Worm (Caenorhabditis elegans) whole organism, L4 larva: ENCODE measurements around the gene fbxa-95.

ENCODE experiments used
- D1046.2 ChIP-seq: fragments of 200-800 bp; sonication (Bioruptor generic); IDR thresholded peaks from 2 replicates; pipeline ENCODE4 v1.3.6; 2022; ENCODE audit warnings: missing genetic modification characterization, missing compliant biosample characterization
- F10B5.3 ChIP-seq: sonication (generic microtip); optimal IDR thresholded peaks from 2 replicates; lab custom pipeline; 2016; ENCODE audit warnings: mild to moderate bottlenecking, missing genetic modification characterization, missing compliant biosample characterization
- F44E2.7 ChIP-seq: fragments of 200-800 bp; sonication (Bioruptor generic); IDR thresholded peaks from 2 replicates; pipeline ENCODE4 v2.1.2; 2022; ENCODE audit warnings: missing genetic modification characterization, missing compliant biosample characterization
- T26A8.4 ChIP-seq: fragments of 200-800 bp; sonication (Bioruptor generic); IDR thresholded peaks from 2 replicates; pipeline ENCODE4 v1.3.6; 2022; ENCODE audit warnings: missing genetic modification characterization, missing compliant biosample characterization
- Y48G9A.11 ChIP-seq: fragments of 200-800 bp; sonication (Bioruptor generic); IDR thresholded peaks from 2 replicates; pipeline ENCODE4 v1.3.6; 2022; ENCODE audit warnings: missing genetic modification reagents, missing genetic modification characterization, missing compliant biosample characterization
- aha-1 ChIP-seq: fragments of 150-350 bp; peaks from one replicate; lab custom pipeline; 2014; ENCODE audit warnings: missing biosample characterization, missing genetic modification characterization
- arid-1 ChIP-seq: fragments of 200-800 bp; sonication (Bioruptor generic); conservative IDR thresholded peaks from 2 replicates; pipeline ENCODE4 v1.3.6; 2022; ENCODE audit warnings: missing genetic modification reagents, missing genetic modification characterization, missing compliant biosample characterization
- ceh-20 ChIP-seq: fragments of 200-800 bp; sonication (Bioruptor generic); IDR thresholded peaks from 2 replicates; pipeline ENCODE4 v1.3.6; 2022; ENCODE audit warnings: missing genetic modification reagents, missing genetic modification characterization, missing compliant biosample characterization
- ceh-32 ChIP-seq: sonication (generic microtip); optimal IDR thresholded peaks from 2 replicates; lab custom pipeline; 2016; ENCODE audit warnings: mild to moderate bottlenecking, missing genetic modification characterization, missing compliant biosample characterization; ENCODE audit not compliant: poor library complexity
- ceh-62 ChIP-seq: sonication (generic microtip); optimal IDR thresholded peaks from 2 replicates; lab custom pipeline; 2017; ENCODE audit warnings: missing biosample characterization, missing genetic modification characterization
- ceh-82 ChIP-seq: sonication (generic microtip); optimal IDR thresholded peaks from 2 replicates; lab custom pipeline; 2017; ENCODE audit warnings: missing biosample characterization, missing genetic modification characterization
- cey-2 ChIP-seq: sonication (generic microtip); optimal IDR thresholded peaks from 3 replicates; lab custom pipeline; 2017; ENCODE audit warnings: missing genetic modification characterization, mild to moderate bottlenecking, missing compliant biosample characterization, antibody characterized with exemption, borderline replicate concordance; ENCODE audit not compliant: insufficient read depth
- ctbp-1 ChIP-seq: fragments of 200-800 bp; sonication (Bioruptor generic); IDR thresholded peaks from 2 replicates; pipeline ENCODE4 v1.3.6; 2022; ENCODE audit warnings: missing genetic modification reagents, missing genetic modification characterization, missing compliant biosample characterization
- daf-12 ChIP-seq: fragments of 150-350 bp; optimal IDR thresholded peaks from 2 replicates; lab custom pipeline; 2014; ENCODE audit warnings: missing biosample characterization, missing genetic modification reagents, missing genetic modification characterization
- daf-16 ChIP-seq, 3 experiments: sonication (generic microtip); optimal IDR thresholded peaks; 2 replicates each; lab custom pipeline; 2016 to 2017; ENCODE audit warnings: missing genetic modification characterization in 3 of 3, missing genetic modification reagents in 3 of 3, mild to moderate bottlenecking in 2 of 3, missing compliant biosample characterization in 2 of 3, missing biosample characterization in 1 of 3, moderate library complexity in 1 of 3
- daf-8 ChIP-seq: fragments of 200-800 bp; sonication (Bioruptor generic); IDR thresholded peaks from 2 replicates; pipeline ENCODE4 v1.3.6; 2022; ENCODE audit warnings: missing genetic modification characterization, missing compliant biosample characterization
- dmd-6 ChIP-seq: fragments of 200-800 bp; sonication (Bioruptor generic); IDR thresholded peaks from 2 replicates; pipeline ENCODE4 v1.3.6; 2022; ENCODE audit warnings: missing genetic modification reagents, missing genetic modification characterization, missing compliant biosample characterization
- dmd-8 ChIP-seq: fragments of 200-800 bp; sonication (Bioruptor generic); IDR thresholded peaks from 2 replicates; pipeline ENCODE4 v1.3.6; 2022; ENCODE audit warnings: missing genetic modification characterization, missing compliant biosample characterization
- fkh-10 ChIP-seq: fragments of 150-350 bp; optimal IDR thresholded peaks from 2 replicates; lab custom pipeline; 2014; ENCODE audit warnings: missing biosample characterization, missing genetic modification reagents, missing genetic modification characterization
- hlh-11 ChIP-seq: fragments of 200-800 bp; sonication (Bioruptor generic); optimal IDR thresholded peaks from 2 replicates; lab custom pipeline; 2018; ENCODE audit warnings: mild to moderate bottlenecking, missing genetic modification characterization, missing compliant biosample characterization
- hlh-30 ChIP-seq: sonication (generic microtip); optimal IDR thresholded peaks from 2 replicates; lab custom pipeline; 2017; ENCODE audit warnings: antibody characterized with exemption, mild to moderate bottlenecking, missing genetic modification characterization, missing compliant biosample characterization; ENCODE audit not compliant: insufficient read depth
- hmg-1.1 ChIP-seq: fragments of 200-800 bp; sonication (Bioruptor generic); IDR thresholded peaks from 2 replicates; pipeline ENCODE4 v1.3.6; 2022; ENCODE audit warnings: missing genetic modification reagents, missing genetic modification characterization, missing compliant biosample characterization
- lin-1 ChIP-seq: fragments of 200-800 bp; sonication (Bioruptor generic); IDR thresholded peaks from 2 replicates; pipeline ENCODE4 v1.3.6; 2022; ENCODE audit warnings: missing genetic modification reagents, missing genetic modification characterization, missing compliant biosample characterization
- lin-39 ChIP-seq: fragments of 150-350 bp; optimal IDR thresholded peaks from 2 replicates; lab custom pipeline; 2014; ENCODE audit warnings: missing biosample characterization, missing genetic modification reagents, missing genetic modification characterization
- lsy-2 ChIP-seq, 2 experiments: fragments of 150-350 bp in 1 of 2; sonication (generic microtip) in 1 of 2; optimal IDR thresholded peaks; 2 replicates each; lab custom pipeline; 2014 to 2017; ENCODE audit warnings: missing biosample characterization in 2 of 2, missing genetic modification characterization in 2 of 2
- madf-5 ChIP-seq, 2 experiments: fragments of 200-800 bp; sonication (Bioruptor generic); IDR thresholded peaks; 2 replicates each; pipeline ENCODE4 v1.3.6; 2022; ENCODE audit warnings: missing compliant biosample characterization in 2 of 2, missing genetic modification characterization in 2 of 2
- mep-1 ChIP-seq: fragments of 150-350 bp; sonication (generic microtip); optimal IDR thresholded peaks from 3 replicates; lab custom pipeline; 2014; ENCODE audit warnings: missing biosample characterization, missing genetic modification characterization
- mes-2 ChIP-seq: sonication (generic microtip); optimal IDR thresholded peaks from 2 replicates; lab custom pipeline; 2016; ENCODE audit warnings: missing genotype, mild to moderate bottlenecking, missing genetic modification characterization, missing compliant biosample characterization; ENCODE audit not compliant: poor library complexity, severe bottlenecking
- mxl-3 ChIP-seq: fragments of 200-800 bp; sonication (Bioruptor generic); optimal IDR thresholded peaks from 2 replicates; lab custom pipeline; 2018; ENCODE audit warnings: mild to moderate bottlenecking, missing genetic modification characterization, missing compliant biosample characterization
- nhr-102 ChIP-seq: sonication (generic microtip); optimal IDR thresholded peaks from 2 replicates; lab custom pipeline; 2016; ENCODE audit warnings: mild to moderate bottlenecking, missing genetic modification characterization, moderate library complexity, missing compliant biosample characterization
- nhr-28 ChIP-seq: fragments of 150-350 bp; optimal IDR thresholded peaks from 2 replicates; lab custom pipeline; 2014; ENCODE audit warnings: missing biosample characterization, missing genetic modification characterization
- nhr-41 ChIP-seq: fragments of 200-800 bp; sonication (Bioruptor generic); IDR thresholded peaks from 2 replicates; pipeline ENCODE4 v1.3.6; 2022; ENCODE audit warnings: missing genetic modification reagents, missing genetic modification characterization, missing compliant biosample characterization
- nhr-42 ChIP-seq: fragments of 200-800 bp; sonication (Bioruptor generic); IDR thresholded peaks from 2 replicates; pipeline ENCODE4 v1.3.6; 2022; ENCODE audit warnings: missing genetic modification characterization, missing compliant biosample characterization
- nhr-77 ChIP-seq: fragments of 150-350 bp; optimal IDR thresholded peaks from 2 replicates; lab custom pipeline; 2014; ENCODE audit warnings: missing biosample characterization, missing genetic modification characterization
- pha-4 ChIP-seq, 2 experiments: fragments of 150-350 bp in 1 of 2; fragments of 200-800 bp in 1 of 2; sonication (Bioruptor generic) in 1 of 2; IDR thresholded peaks in 1 of 2; optimal IDR thresholded peaks in 1 of 2; 2 replicates each; pipeline versions ENCODE4 v1.3.6 to Lab custom; 2014 to 2022; ENCODE audit warnings: missing genetic modification characterization in 2 of 2, missing genetic modification reagents in 2 of 2, missing biosample characterization in 1 of 2, missing compliant biosample characterization in 1 of 2
- php-3 ChIP-seq: fragments of 200-800 bp; sonication (Bioruptor generic); IDR thresholded peaks from 2 replicates; pipeline ENCODE4 v1.3.6; 2022; ENCODE audit warnings: missing genetic modification reagents, missing genetic modification characterization, missing compliant biosample characterization
- pqm-1 ChIP-seq: sonication (generic microtip); optimal IDR thresholded peaks from 2 replicates; lab custom pipeline; 2017; ENCODE audit warnings: missing biosample characterization, missing genetic modification characterization
- rbr-2 ChIP-seq: sonication (generic microtip); optimal IDR thresholded peaks from 2 replicates; lab custom pipeline; 2016; ENCODE audit warnings: missing genotype, missing genetic modification characterization, missing compliant biosample characterization
- skn-1 ChIP-seq: fragments of 150-350 bp; optimal IDR thresholded peaks from 2 replicates; lab custom pipeline; 2014; ENCODE audit warnings: missing biosample characterization, missing genetic modification characterization
- snpc-4 ChIP-seq: fragments of 150-350 bp; optimal IDR thresholded peaks from 2 replicates; lab custom pipeline; 2014; ENCODE audit warnings: missing biosample characterization, missing genetic modification characterization
- tag-97 ChIP-seq: fragments of 200-800 bp; sonication (Bioruptor generic); IDR thresholded peaks from 2 replicates; pipeline ENCODE4 v1.3.6; 2022; ENCODE audit warnings: missing genetic modification characterization, missing compliant biosample characterization
- tra-1 ChIP-seq: fragments of 200-800 bp; sonication (Bioruptor generic); IDR thresholded peaks from 2 replicates; pipeline ENCODE4 v1.3.6; 2022; ENCODE audit warnings: missing genetic modification reagents, missing genetic modification characterization, missing compliant biosample characterization
- unc-130 ChIP-seq: sonication (generic microtip); optimal IDR thresholded peaks from 2 replicates; lab custom pipeline; 2016; ENCODE audit warnings: missing genetic modification reagents, missing genetic modification characterization, missing compliant biosample characterization
- unc-62 ChIP-seq, 3 experiments: fragments of 150-350 bp in 1 of 3; sonication (generic microtip); optimal IDR thresholded peaks in 2 of 3; peaks in 1 of 3; 1 replicate in 1 of 3; 2 replicates in 2 of 3; lab custom pipeline; 2014 to 2017; ENCODE audit warnings: missing biosample characterization in 3 of 3, missing genetic modification characterization in 3 of 3, missing genetic modification reagents in 3 of 3, missing genotype in 1 of 3
- vab-7 ChIP-seq: fragments of 200-800 bp; sonication (Bioruptor generic); IDR thresholded peaks from 2 replicates; pipeline ENCODE4 v1.3.6; 2022; ENCODE audit warnings: missing genetic modification reagents, missing genetic modification characterization, missing compliant biosample characterization
- ztf-7 ChIP-seq: fragments of 150-350 bp; optimal IDR thresholded peaks from 2 replicates; lab custom pipeline; 2014; ENCODE audit warnings: missing biosample characterization, missing genetic modification characterization

The fbxa-95 gene

DNA sequence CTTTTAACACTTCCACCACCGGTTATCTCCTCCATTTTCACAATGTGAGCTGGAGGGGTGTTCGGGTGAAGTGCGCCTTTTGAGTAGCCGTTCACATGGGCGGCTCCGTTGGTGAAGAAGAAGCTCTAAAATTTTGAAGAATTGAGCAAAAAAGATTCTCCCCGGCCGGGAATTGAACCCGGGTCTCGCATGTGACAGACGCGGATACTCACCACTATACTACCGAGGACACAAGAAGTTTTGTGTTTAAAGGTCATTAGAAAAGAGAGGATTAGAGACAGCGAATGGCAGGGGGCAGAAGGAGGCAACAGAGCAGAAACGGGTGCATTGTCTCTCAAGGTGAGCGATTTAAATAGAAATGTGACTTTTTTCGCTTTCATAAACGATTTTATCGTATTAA is 19.6 kb upstream of the fbxa-95 start (continued):
- TF ChIP-seq ceh-82 (tag; lab: Kevin White, UChicago) = no peak
- no peak for TF ChIP-seq ceh-32 (tag; lab: Kevin White, UChicago)
- peak; percentile 51 to 73; a peak in 1 of 4 replicates for TF ChIP-seq madf-5 (GFP tag; IDR thresholded peaks at IDR 0.05; lab: Robert Waterston, UW)
- no peak for TF ChIP-seq lin-1 (GFP tag; lab: Robert Waterston, UW)
- TF ChIP-seq hmg-1.1 (GFP tag; lab: Robert Waterston, UW) = peak; percentile 79
- TF ChIP-seq Y48G9A.11 (GFP tag; lab: Robert Waterston, UW) = peak; percentile 47; the same call in 1 of the 2 replicates
- TF ChIP-seq ceh-20 (GFP tag; lab: Robert Waterston, UW) = no peak
- TF ChIP-seq F10B5.3 (tag; lab: Kevin White, UChicago) = no peak
- peak in 1 of 2 experiments; percentile 27 for TF ChIP-seq lsy-2 (tag; optimal IDR thresholded peaks at IDR 0.05; lab: Kevin White, UChicago)
- peak; percentile 43 for TF ChIP-seq hlh-11 (tag; lab: Kevin White, UChicago)
- peak; percentile 71; the same call in 1 of the 2 replicates for TF ChIP-seq nhr-41 (GFP tag; lab: Robert Waterston, UW)
- TF ChIP-seq rbr-2 (tag; lab: Kevin White, UChicago) = peak; percentile 45
- peak; percentile 91 for TF ChIP-seq dmd-8 (GFP tag; lab: Robert Waterston, UW)
- TF ChIP-seq lin-39 = no peak
- no peak for TF ChIP-seq ztf-7 (tag; lab: Kevin White, UChicago)
- peak; percentile 60 for TF ChIP-seq php-3
- peak; percentile 52 for TF ChIP-seq unc-130 (GFP tag; lab: Kevin White, UChicago)
- peak; percentile 98 for TF ChIP-seq aha-1 (tag; lab: Kevin White, UChicago)

ce11 chrV:15553869-15554268 is 17.4 kb upstream of the fbxa-95 start:
- TF ChIP-seq hlh-30 (tag; lab: Kevin White, UChicago) = peak; percentile 19
- no peak for TF ChIP-seq ceh-62 (tag; lab: Kevin White, UChicago)
- peak; percentile 68 for TF ChIP-seq mes-2
- no peak for TF ChIP-seq snpc-4
- TF ChIP-seq T26A8.4 (GFP tag; lab: Robert Waterston, UW) = peak; percentile 56
- TF ChIP-seq nhr-42 (GFP tag; lab: Robert Waterston, UW) = 0 out of 2 replicates have a peak, but pooled peaks have one; percentile 9
- peak; percentile 33 for TF ChIP-seq nhr-28 (tag; lab: Kevin White, UChicago)
- TF ChIP-seq arid-1 (GFP tag; lab: Robert Waterston, UW) = peak; percentile 63
- TF ChIP-seq pha-4 (GFP tag; IDR thresholded peaks at IDR 0.05; lab: Robert Waterston, UW) = peak; percentile 39; the same call in 1 of the 2 replicates
- TF ChIP-seq pha-4 (tag; optimal IDR thresholded peaks at IDR 0.05; lab: Kevin White, UChicago) = no peak
- TF ChIP-seq daf-16 (GFP tag; optimal IDR thresholded peaks at IDR 0.05; lab: Kevin White, UChicago) = peak in 1 of 2 experiments; percentile 46
- TF ChIP-seq daf-16 (tag; optimal IDR thresholded peaks at IDR 0.05; lab: Kevin White, UChicago) = peak; percentile 43
- TF ChIP-seq dmd-6 (GFP tag; lab: Robert Waterston, UW) = peak; percentile 44
- TF ChIP-seq ctbp-1 (GFP tag; lab: Robert Waterston, UW) = peak; percentile 35; the same call in 1 of the 2 replicates
- TF ChIP-seq daf-8 (GFP tag; lab: Robert Waterston, UW) = no peak
- TF ChIP-seq mep-1 (tag; lab: Kevin White, UChicago) = peak; percentile 28
- TF ChIP-seq fkh-10 (GFP tag; lab: Kevin White, UChicago) = no peak
- no peak for TF ChIP-seq skn-1
- TF ChIP-seq Y48G9A.11 (GFP tag; lab: Robert Waterston, UW) = 0 out of 2 replicates have a peak, but pooled peaks have one; percentile 37
- TF ChIP-seq mxl-3 (GFP tag; lab: Kevin White, UChicago) = no peak
- TF ChIP-seq F44E2.7 (GFP tag; lab: Robert Waterston, UW) = 0 out of 2 replicates have a peak, but pooled peaks have one; percentile 25
- peak; percentile 59; the same call in 1 of the 2 replicates for TF ChIP-seq D1046.2
- peak; percentile 48; the same call in 1 of the 2 replicates for TF ChIP-seq dmd-8 (GFP tag; lab: Robert Waterston, UW)
- TF ChIP-seq rbr-2 (tag; lab: Kevin White, UChicago) = peak; percentile 23
- TF ChIP-seq F10B5.3 (tag; lab: Kevin White, UChicago) = no peak
- peak; percentile 11 for TF ChIP-seq hlh-11 (tag; lab: Kevin White, UChicago)
- TF ChIP-seq nhr-102 (tag; lab: Kevin White, UChicago) = no peak
- TF ChIP-seq vab-7 (GFP tag; lab: Robert Waterston, UW) = 0 out of 2 replicates have a peak, but pooled peaks have one; percentile 37
- 0 out of 2 replicates have a peak, but pooled peaks have one; percentile 53 for TF ChIP-seq tra-1 (GFP tag; lab: Robert Waterston, UW)
- no peak for TF ChIP-seq pqm-1
- no peak for TF ChIP-seq cey-2 (tag; lab: Kevin White, UChicago)
- TF ChIP-seq nhr-77 (tag; lab: Kevin White, UChicago) = peak; percentile 15
- no peak for TF ChIP-seq daf-12 (tag; lab: Kevin White, UChicago)
- TF ChIP-seq tag-97 (GFP tag; lab: Robert Waterston, UW) = no peak
- peak in 1 of 2 experiments; percentile 96 for TF ChIP-seq unc-62 (GFP tag; optimal IDR thresholded peaks at IDR 0.05 in 1 of 2; lab: Kevin White, UChicago)
- no peak for TF ChIP-seq unc-62 (tag; optimal IDR thresholded peaks at IDR 0.05; lab: Kevin White, UChicago)
- TF ChIP-seq lsy-2 (tag; optimal IDR thresholded peaks at IDR 0.05; lab: Kevin White, UChicago) = peak in 1 of 2 experiments; percentile 25
